Fruit fly (Drosophila melanogaster) whole organism, embryonic: Measurements from ENCODE around the gene CG3862.
A peak's percentile ranks its signal among the peaks of the same experiment; 100 is the strongest.

Experiments
- Antp ChIP-seq: fragments of 200-800 bp; sonication (Bioruptor generic); optimal IDR thresholded peaks from 3 replicates; lab custom pipeline; 2016; ENCODE audit warnings: missing biosample characterization, missing genetic modification characterization
- Atf3 ChIP-seq: fragments of 200-800 bp; sonication (Bioruptor generic); optimal IDR thresholded peaks from 3 replicates; lab custom pipeline; 2016; ENCODE audit warnings: missing biosample characterization, missing genetic modification characterization
- CG12391 ChIP-seq: fragments of 200-800 bp; sonication (Bioruptor generic); optimal IDR thresholded peaks from 3 replicates; lab custom pipeline; 2018; ENCODE audit warnings: missing biosample characterization, mild to moderate bottlenecking, missing genetic modification characterization, moderate library complexity
- CG12942 ChIP-seq: fragments of 200-800 bp; sonication (Bioruptor generic); optimal IDR thresholded peaks from 3 replicates; lab custom pipeline; 2016; ENCODE audit warnings: missing biosample characterization, missing genetic modification characterization
- CG15601 ChIP-seq: fragments of 200-800 bp; sonication (Bioruptor generic); optimal IDR thresholded peaks from 3 replicates; lab custom pipeline; 2019; ENCODE audit warnings: missing biosample characterization, mild to moderate bottlenecking, missing genetic modification characterization, moderate library complexity
- CG16779 ChIP-seq: fragments of 200-800 bp; sonication (Bioruptor generic); IDR thresholded peaks from 2 replicates; pipeline ENCODE4 v1.3.6; 2022; ENCODE audit warnings: missing biosample characterization, missing genetic modification characterization
- CG4282 ChIP-seq: fragments of 200-800 bp; sonication (Bioruptor generic); optimal IDR thresholded peaks from 2 replicates; lab custom pipeline; 2016; ENCODE audit warnings: missing biosample characterization, missing genetic modification characterization
- CG4360 ChIP-seq: fragments of 200-800 bp; sonication (Bioruptor generic); IDR thresholded peaks from 2 replicates; pipeline ENCODE4 v1.3.6; 2022; ENCODE audit warnings: missing biosample characterization, missing genetic modification characterization
- CG4730 ChIP-seq: fragments of 200-800 bp; sonication (Bioruptor generic); IDR thresholded peaks from 2 replicates; pipeline ENCODE4 v1.3.6; 2022; ENCODE audit warnings: missing biosample characterization, missing genetic modification characterization
- CG6175 ChIP-seq: fragments of 200-800 bp; sonication (Bioruptor generic); IDR thresholded peaks from 3 replicates; pipeline ENCODE4 v1.3.6; 2022; ENCODE audit warnings: missing biosample characterization, missing genetic modification characterization
- CG6654 ChIP-seq: fragments of 200-800 bp; sonication (Bioruptor generic); optimal IDR thresholded peaks from 2 replicates; lab custom pipeline; 2017; ENCODE audit warnings: missing biosample characterization, mild to moderate bottlenecking, missing genetic modification characterization
- CG7928 ChIP-seq: fragments of 200-800 bp; sonication (Bioruptor generic); optimal IDR thresholded peaks from 2 replicates; lab custom pipeline; 2017; ENCODE audit warnings: missing biosample characterization, mild to moderate bottlenecking, missing genetic modification characterization
- Camta ChIP-seq: fragments of 200-800 bp; sonication (Bioruptor generic); optimal IDR thresholded peaks from 2 replicates; lab custom pipeline; 2016; ENCODE audit warnings: missing biosample characterization, missing genetic modification characterization
- Dbx ChIP-seq: fragments of 200-800 bp; sonication (Bioruptor generic); IDR thresholded peaks from 3 replicates; pipeline ENCODE4 v1.3.6; 2022; ENCODE audit warnings: missing biosample characterization, missing genetic modification characterization
- Dref ChIP-seq: fragments of 200-800 bp; sonication (Bioruptor generic); IDR thresholded peaks from 2 replicates; pipeline ENCODE4 v1.3.6; 2022; ENCODE audit warnings: missing biosample characterization, missing genetic modification characterization
- Eip74EF ChIP-seq, 2 experiments: fragments of 200-800 bp in 1 of 2; fragments of >200 bp in 1 of 2; sonication (Bioruptor generic) in 1 of 2; optimal IDR thresholded peaks; 2 replicates each; lab custom pipeline; 2017 to 2019; ENCODE audit warnings: missing biosample characterization in 2 of 2, missing genetic modification characterization in 2 of 2, mild to moderate bottlenecking in 1 of 2, moderate library complexity in 1 of 2
- Ets65A ChIP-seq: fragments of 200-800 bp; sonication (Bioruptor generic); peaks from one replicate; lab custom pipeline; 2016; ENCODE audit warnings: missing biosample characterization, missing genetic modification characterization
- GATAe ChIP-seq: fragments of 200-800 bp; sonication (Bioruptor generic); conservative IDR thresholded peaks from 2 replicates; pipeline ENCODE4 v1.3.6; 2022; ENCODE audit warnings: missing biosample characterization, missing genetic modification characterization
- Gsc ChIP-seq: fragments of 200-800 bp; sonication (Bioruptor generic); IDR thresholded peaks from 2 replicates; pipeline ENCODE4 v1.3.6; 2022; ENCODE audit warnings: missing biosample characterization, missing genetic modification characterization
- Hand ChIP-seq: fragments of 200-800 bp; sonication (Bioruptor generic); optimal IDR thresholded peaks from 2 replicates; lab custom pipeline; 2017; ENCODE audit warnings: mild to moderate bottlenecking, missing biosample characterization, missing genetic modification reagents, missing genetic modification characterization
- Jarid2 ChIP-seq: fragments of 200-800 bp; sonication (Bioruptor generic); optimal IDR thresholded peaks from 3 replicates; lab custom pipeline; 2017; ENCODE audit warnings: mild to moderate bottlenecking, missing biosample characterization, missing genetic modification reagents, missing genetic modification characterization
- MBD-R2 ChIP-seq: fragments of 200-800 bp; sonication (Bioruptor generic); IDR thresholded peaks from 2 replicates; pipeline ENCODE4 v1.3.6; 2022; ENCODE audit warnings: missing biosample characterization, missing genetic modification characterization
- Med ChIP-seq: fragments of 200-800 bp; sonication (Bioruptor generic); peaks from one replicate; lab custom pipeline; 2016; ENCODE audit warnings: missing biosample characterization, missing genetic modification characterization, mild to moderate bottlenecking, inconsistent platforms, moderate library complexity
- Mes4 ChIP-seq: fragments of 200-800 bp; sonication (Bioruptor generic); optimal IDR thresholded peaks from 2 replicates; lab custom pipeline; 2016; ENCODE audit warnings: missing biosample characterization, missing genetic modification characterization
- Oaz ChIP-seq: fragments of 200-800 bp; sonication (Bioruptor generic); IDR thresholded peaks from 2 replicates; pipeline ENCODE4 v1.3.6; 2022; ENCODE audit warnings: missing biosample characterization, missing genetic modification characterization
- Pdp1 ChIP-seq, 2 experiments: fragments of 200-800 bp; sonication (Bioruptor generic); optimal IDR thresholded peaks; 3 replicates each; lab custom pipeline; 2016; ENCODE audit warnings: missing biosample characterization in 2 of 2, missing genetic modification characterization in 2 of 2, mild to moderate bottlenecking in 1 of 2, moderate library complexity in 1 of 2
- Stat92E ChIP-seq, 3 experiments: fragments of >200 bp in 2 of 3; fragments of 200-800 bp in 1 of 3; sonication (Bioruptor generic) in 1 of 3; optimal IDR thresholded peaks; 2 replicates each; lab custom pipeline; 2017 to 2019; ENCODE audit warnings: missing biosample characterization in 3 of 3, missing genetic modification characterization in 3 of 3, mild to moderate bottlenecking in 1 of 3, moderate library complexity in 1 of 3
- Trl ChIP-seq, 3 experiments: fragments of >200 bp in 2 of 3; fragments of 200-800 bp in 1 of 3; sonication (Bioruptor generic) in 1 of 3; optimal IDR thresholded peaks; 2 replicates in 1 of 3; 3 replicates in 2 of 3; lab custom pipeline; 2016 to 2017; ENCODE audit warnings: missing biosample characterization in 1 of 3, missing genetic modification characterization in 1 of 3
- abd-A ChIP-seq: fragments of 200-800 bp; sonication (Bioruptor generic); optimal IDR thresholded peaks from 3 replicates; lab custom pipeline; 2019; ENCODE audit warnings: missing biosample characterization, mild to moderate bottlenecking, missing genetic modification characterization, moderate library complexity
- caup ChIP-seq: fragments of 200-800 bp; sonication (Bioruptor generic); optimal IDR thresholded peaks from 3 replicates; lab custom pipeline; 2017; ENCODE audit warnings: missing biosample characterization, mild to moderate bottlenecking, missing genetic modification characterization, moderate library complexity; ENCODE audit not compliant: severe bottlenecking
- ci ChIP-seq: fragments of 200-800 bp; sonication (Bioruptor generic); IDR thresholded peaks from 3 replicates; pipeline ENCODE4 v1.3.6; 2022; ENCODE audit warnings: missing biosample characterization, missing genetic modification characterization
- dmrt99B ChIP-seq: fragments of 200-800 bp; sonication (Bioruptor generic); optimal IDR thresholded peaks from 2 replicates; lab custom pipeline; 2018; ENCODE audit warnings: missing biosample characterization, mild to moderate bottlenecking, missing genetic modification characterization, moderate library complexity
- ems ChIP-seq: fragments of 200-800 bp; sonication (Bioruptor generic); optimal IDR thresholded peaks from 3 replicates; lab custom pipeline; 2016; ENCODE audit warnings: missing biosample characterization, missing genetic modification characterization
- esg ChIP-seq: fragments of 200-800 bp; sonication (Bioruptor generic); conservative IDR thresholded peaks from 2 replicates; pipeline ENCODE4 v1.3.6; 2022; ENCODE audit warnings: missing biosample characterization, missing genetic modification characterization
- fd102C ChIP-seq: fragments of 200-800 bp; sonication (Bioruptor generic); optimal IDR thresholded peaks from 2 replicates; lab custom pipeline; 2018; ENCODE audit warnings: missing biosample characterization, mild to moderate bottlenecking, missing genetic modification characterization, moderate library complexity
- fd3F ChIP-seq: fragments of 200-800 bp; sonication (Bioruptor generic); optimal IDR thresholded peaks from 2 replicates; lab custom pipeline; 2018; ENCODE audit warnings: missing biosample characterization, mild to moderate bottlenecking, missing genetic modification characterization, moderate library complexity
- jumu ChIP-seq: fragments of 200-800 bp; sonication (Bioruptor generic); optimal IDR thresholded peaks from 3 replicates; lab custom pipeline; 2016; ENCODE audit warnings: missing biosample characterization, missing genetic modification characterization
- lmd ChIP-seq: fragments of 200-800 bp; sonication (Bioruptor generic); IDR thresholded peaks from 2 replicates; pipeline ENCODE4 v1.3.6; 2022; ENCODE audit warnings: missing biosample characterization, missing genetic modification characterization
- mam ChIP-seq: fragments of 200-800 bp; sonication (Bioruptor generic); optimal IDR thresholded peaks from 3 replicates; lab custom pipeline; 2016; ENCODE audit warnings: missing biosample characterization, missing genetic modification characterization
- nmo ChIP-seq: fragments of 200-800 bp; sonication (Bioruptor generic); optimal IDR thresholded peaks from 2 replicates; lab custom pipeline; 2018; ENCODE audit warnings: missing biosample characterization, mild to moderate bottlenecking, missing genetic modification characterization, moderate library complexity
- oc ChIP-seq: fragments of 200-800 bp; sonication (Bioruptor generic); optimal IDR thresholded peaks from 2 replicates; lab custom pipeline; 2018; ENCODE audit warnings: missing biosample characterization, mild to moderate bottlenecking, missing genetic modification characterization, moderate library complexity
- onecut ChIP-seq: fragments of 200-800 bp; sonication (Bioruptor generic); IDR thresholded peaks from 2 replicates; pipeline ENCODE4 v1.3.6; 2022; ENCODE audit warnings: missing biosample characterization, missing genetic modification characterization
- ro ChIP-seq: fragments of 200-800 bp; sonication (Bioruptor generic); IDR thresholded peaks from 2 replicates; pipeline ENCODE4 v1.3.6; 2022; ENCODE audit warnings: missing biosample characterization, missing genetic modification characterization
- salm ChIP-seq: fragments of 200-800 bp; sonication (Bioruptor generic); optimal IDR thresholded peaks from 2 replicates; lab custom pipeline; 2018; ENCODE audit warnings: missing biosample characterization, mild to moderate bottlenecking, missing genetic modification characterization
- sd ChIP-seq: fragments of 200-800 bp; sonication (Bioruptor generic); optimal IDR thresholded peaks from 3 replicates; lab custom pipeline; 2018; ENCODE audit warnings: missing biosample characterization, mild to moderate bottlenecking, missing genetic modification characterization, moderate library complexity
- sim ChIP-seq: fragments of 200-800 bp; sonication (Bioruptor generic); IDR thresholded peaks from 2 replicates; pipeline ENCODE4 v1.3.6; 2022; ENCODE audit warnings: missing biosample characterization, missing genetic modification characterization
- trh ChIP-seq: fragments of 200-800 bp; sonication (Bioruptor generic); optimal IDR thresholded peaks from 2 replicates; lab custom pipeline; 2016; ENCODE audit warnings: missing biosample characterization, missing genetic modification characterization
- twi ChIP-seq: fragments of 200-800 bp; optimal IDR thresholded peaks from 2 replicates; lab custom pipeline; 2019; ENCODE audit warnings: missing biosample characterization, mild to moderate bottlenecking, missing genetic modification characterization, moderate library complexity
- wek ChIP-seq: fragments of 200-800 bp; sonication (Bioruptor generic); optimal IDR thresholded peaks from 3 replicates; lab custom pipeline; 2018; ENCODE audit warnings: missing biosample characterization, mild to moderate bottlenecking, missing genetic modification characterization, moderate library complexity

CG3862 gene

DNA sequence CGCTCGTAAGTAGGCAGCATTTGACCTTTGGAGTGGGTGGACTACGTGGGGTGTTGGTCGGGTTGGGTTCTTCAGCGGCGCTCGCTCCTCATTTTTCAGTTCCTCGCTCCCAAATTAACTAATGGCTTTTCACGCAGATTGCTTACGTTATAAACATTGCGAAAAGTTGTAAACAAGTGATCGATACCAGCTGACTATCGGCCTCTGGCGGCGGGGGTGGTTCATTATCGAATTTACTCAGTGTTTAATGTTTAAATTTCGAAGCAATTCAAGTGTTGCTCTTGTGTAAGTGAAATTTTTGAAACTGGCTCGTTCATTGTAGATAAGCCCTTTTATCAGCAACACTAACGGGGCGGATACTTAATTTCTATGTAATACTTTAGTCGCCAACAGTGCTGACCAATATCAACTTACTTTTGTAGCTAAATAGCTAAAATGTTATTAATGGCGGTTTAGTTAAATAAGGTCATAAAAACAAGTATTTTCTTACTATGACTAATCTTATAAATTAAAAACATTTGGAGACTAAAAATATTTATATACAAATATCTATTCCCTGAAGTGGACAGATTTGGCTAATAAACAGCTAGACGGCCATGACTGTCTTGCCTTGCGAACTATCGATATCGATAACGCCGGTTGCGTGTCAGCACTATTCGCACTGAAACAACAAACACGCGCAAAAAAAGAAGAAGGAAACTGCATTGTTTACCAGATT lies 6.2 kb downstream of the CG3862 start, which contains the start of the genes PGAP2 and Clp (continued):
- TF ChIP-seq onecut (GFP tag; lab: Robert Waterston, UW), result no peak; the same call in 1 of the 2 replicates
- TF ChIP-seq Stat92E (GFP tag; optimal IDR thresholded peaks at IDR 0.05; lab: Kevin White, UChicago), result no peak
- no peak for TF ChIP-seq wek (GFP tag; lab: Kevin White, UChicago)
- peak; percentile 68 for TF ChIP-seq fd3F (GFP tag; lab: Kevin White, UChicago)
- no peak for TF ChIP-seq sd (tag; lab: Kevin White, UChicago)
- no peak for TF ChIP-seq GATAe (GFP tag; lab: Robert Waterston, UW)
- peak; percentile 71 for TF ChIP-seq CG4360
- no peak for TF ChIP-seq abd-A
- TF ChIP-seq lmd (GFP tag; lab: Robert Waterston, UW), result peak; percentile 84
- TF ChIP-seq MBD-R2, result peak; percentile 70
- TF ChIP-seq Antp (GFP tag; lab: Kevin White, UChicago), result peak; percentile 31
- TF ChIP-seq salm, result no peak
- peak; percentile 33 for TF ChIP-seq Camta (GFP tag; lab: Kevin White, UChicago)
- no peak for TF ChIP-seq Jarid2 (GFP tag; lab: Kevin White, UChicago)
- no peak for TF ChIP-seq Gsc (GFP tag; lab: Robert Waterston, UW)
- TF ChIP-seq Oaz (GFP tag; lab: Robert Waterston, UW), result peak; percentile 77
- TF ChIP-seq jumu (GFP tag; lab: Kevin White, UChicago), result peak; percentile 25
- peak; percentile 30; the same call in 1 of the 2 replicates for TF ChIP-seq ro (GFP tag; lab: Robert Waterston, UW)
- peak; percentile 65 for TF ChIP-seq CG4730 (GFP tag; lab: Robert Waterston, UW)
- TF ChIP-seq esg (GFP tag; lab: Robert Waterston, UW), result peak; percentile 79
- TF ChIP-seq Hand, result no peak
- TF ChIP-seq CG12391 (tag; lab: Kevin White, UChicago), result peak; percentile 89
- no peak for TF ChIP-seq CG16779 (GFP tag; lab: Robert Waterston, UW)
- peak; percentile 38 for TF ChIP-seq oc (tag; lab: Kevin White, UChicago)
- no peak for TF ChIP-seq Mes4 (GFP tag; lab: Kevin White, UChicago)
- TF ChIP-seq CG7928 (GFP tag; lab: Kevin White, UChicago), result no peak
- TF ChIP-seq Dref, result peak; percentile 74
- no peak for TF ChIP-seq sim (GFP tag; lab: Robert Waterston, UW)
- peak; percentile 89 for TF ChIP-seq Med (GFP tag; lab: Kevin White, UChicago)
- peak; percentile 64 for TF ChIP-seq mam
- TF ChIP-seq ems, result peak; percentile 41
- TF ChIP-seq CG6175, result peak; percentile 45; the same call in 1 of the 3 replicates
- peak; percentile 63 for TF ChIP-seq twi (tag; lab: Kevin White, UChicago)
- TF ChIP-seq CG12942 (GFP tag; lab: Kevin White, UChicago), result peak; percentile 67
- TF ChIP-seq Trl (optimal IDR thresholded peaks at IDR 0.05; lab: Kevin White, UChicago), result no peak
- TF ChIP-seq Trl (GFP tag; optimal IDR thresholded peaks at IDR 0.05; lab: Kevin White, UChicago), result no peak
- TF ChIP-seq nmo, result peak; percentile 87
- TF ChIP-seq CG15601 (tag; lab: Kevin White, UChicago), result peak; percentile 62
- TF ChIP-seq CG4282, result no peak
- TF ChIP-seq ci (GFP tag; lab: Robert Waterston, UW), result peak; percentile 69; the same call in 2 of the 3 replicates
- peak; percentile 95 for TF ChIP-seq Ets65A
- TF ChIP-seq Atf3 (GFP tag; lab: Kevin White, UChicago), result no peak
- peak; percentile 67 to 69 for TF ChIP-seq Pdp1 (GFP tag; optimal IDR thresholded peaks at IDR 0.05; lab: Kevin White, UChicago)
- TF ChIP-seq trh, result peak; percentile 51
- peak; percentile 72; the same call in 2 of the 3 replicates for TF ChIP-seq Dbx (GFP tag; lab: Robert Waterston, UW)
- TF ChIP-seq CG6654 (GFP tag; lab: Kevin White, UChicago), result peak; percentile 8
- TF ChIP-seq caup (GFP tag; lab: Kevin White, UChicago), result peak; percentile 42
- no peak for TF ChIP-seq dmrt99B (tag; lab: Kevin White, UChicago)
- no peak for TF ChIP-seq Eip74EF (GFP tag; optimal IDR thresholded peaks at IDR 0.05; lab: Kevin White, UChicago)
- TF ChIP-seq fd102C, result peak; percentile 13
